Worm (Caenorhabditis elegans) whole organism, L1 larva: ENCODE measurements around the gene mlt-10.

Experiments used
- C04F5.9 ChIP-seq: sonication (generic microtip); optimal IDR thresholded peaks from 2 replicates; lab custom pipeline; 2016; ENCODE audit warnings: missing genetic modification characterization, missing compliant biosample characterization
- C16A3.4 ChIP-seq: fragments of 150-350 bp; optimal IDR thresholded peaks from 2 replicates; lab custom pipeline; 2014; ENCODE audit warnings: missing biosample characterization, missing genetic modification characterization
- F16B12.6 ChIP-seq: fragments of 150-350 bp; optimal IDR thresholded peaks from 2 replicates; lab custom pipeline; 2014; ENCODE audit warnings: missing biosample characterization, missing genetic modification characterization
- aha-1 ChIP-seq: fragments of 150-350 bp; optimal IDR thresholded peaks from 2 replicates; lab custom pipeline; 2014; ENCODE audit warnings: missing biosample characterization, missing genetic modification characterization
- blmp-1 ChIP-seq: fragments of 150-350 bp; optimal IDR thresholded peaks from 2 replicates; lab custom pipeline; 2014; ENCODE audit warnings: missing biosample characterization, missing genetic modification characterization
- ceh-63 ChIP-seq: fragments of 200-800 bp; sonication (Bioruptor generic); optimal IDR thresholded peaks from 2 replicates; lab custom pipeline; 2018; ENCODE audit warnings: mild to moderate bottlenecking, missing genetic modification characterization, missing compliant biosample characterization
- ceh-82 ChIP-seq, 3 experiments: fragments of 150-350 bp in 1 of 3; sonication (generic microtip) in 2 of 3; optimal IDR thresholded peaks; 2 replicates each; lab custom pipeline; 2014 to 2017; ENCODE audit warnings: missing biosample characterization in 3 of 3, missing genetic modification characterization in 3 of 3
- ceh-88 ChIP-seq: fragments of 200-800 bp; sonication (Bioruptor generic); IDR thresholded peaks from 2 replicates; pipeline ENCODE4 v1.3.6; 2022; ENCODE audit warnings: missing genetic modification characterization, missing compliant biosample characterization
- ceh-90 ChIP-seq: sonication (generic microtip); optimal IDR thresholded peaks from 2 replicates; lab custom pipeline; 2016; ENCODE audit warnings: missing genetic modification characterization, missing compliant biosample characterization
- dpl-1 ChIP-seq, 3 experiments: fragments of 150-350 bp in 2 of 3; sonication (generic microtip) in 1 of 3; optimal IDR thresholded peaks; 2 replicates each; lab custom pipeline; 2014 to 2017; ENCODE audit warnings: missing biosample characterization in 3 of 3, missing genetic modification characterization in 3 of 3, missing genetic modification reagents in 3 of 3
- dsc-1 ChIP-seq: sonication (generic microtip); optimal IDR thresholded peaks from 2 replicates; lab custom pipeline; 2016; ENCODE audit warnings: mild to moderate bottlenecking, missing genetic modification characterization, missing compliant biosample characterization
- efl-1 ChIP-seq, 4 experiments: fragments of 150-350 bp; optimal IDR thresholded peaks in 3 of 4; peaks in 1 of 4; 1 replicate in 1 of 4; 2 replicates in 3 of 4; lab custom pipeline; 2014; ENCODE audit warnings: missing biosample characterization in 2 of 4, missing genetic modification characterization in 2 of 4, missing genetic modification reagents in 2 of 4
- egl-13 ChIP-seq: sonication (generic microtip); optimal IDR thresholded peaks from 2 replicates; lab custom pipeline; 2016; ENCODE audit warnings: missing genotype, missing genetic modification reagents, missing genetic modification characterization, missing compliant biosample characterization
- elt-3 ChIP-seq, 6 experiments: fragments of 150-350 bp in 1 of 6; sonication (generic microtip); optimal IDR thresholded peaks; 2 replicates each; lab custom pipeline; 2017 to 2018; ENCODE audit warnings: missing biosample characterization in 6 of 6, missing genetic modification characterization in 6 of 6, inconsistent platforms in 1 of 6
- ets-5 ChIP-seq: fragments of 200-800 bp; sonication (Bioruptor generic); IDR thresholded peaks from 2 replicates; pipeline ENCODE4 v1.3.6; 2022; ENCODE audit warnings: missing genetic modification characterization, missing compliant biosample characterization
- fos-1 ChIP-seq: fragments of 150-350 bp; optimal IDR thresholded peaks from 2 replicates; lab custom pipeline; 2014; ENCODE audit warnings: missing biosample characterization, missing genetic modification characterization
- grh-1 ChIP-seq: fragments of 200-800 bp; sonication (Bioruptor generic); IDR thresholded peaks from 2 replicates; pipeline ENCODE4 v1.3.6; 2022; ENCODE audit warnings: missing genetic modification reagents, missing genetic modification characterization, missing compliant biosample characterization
- hlh-4 ChIP-seq: sonication (generic microtip); optimal IDR thresholded peaks from 2 replicates; lab custom pipeline; 2016; ENCODE audit warnings: mild to moderate bottlenecking, missing genetic modification characterization, missing compliant biosample characterization
- hpl-2 ChIP-seq: fragments of 150-350 bp; optimal IDR thresholded peaks from 2 replicates; lab custom pipeline; 2014; ENCODE audit warnings: missing biosample characterization, missing genetic modification reagents, missing genetic modification characterization
- isw-1 ChIP-seq: fragments of 200-800 bp; sonication (Bioruptor generic); IDR thresholded peaks from 2 replicates; pipeline ENCODE4 v1.3.6; 2022; ENCODE audit warnings: missing genetic modification characterization, missing compliant biosample characterization
- lin-13 ChIP-seq: fragments of 150-350 bp; optimal IDR thresholded peaks from 2 replicates; lab custom pipeline; 2014; ENCODE audit warnings: missing biosample characterization, missing genetic modification reagents, missing genetic modification characterization
- lin-35 ChIP-seq, 2 experiments: fragments of 150-350 bp; optimal IDR thresholded peaks; 2 replicates each; lab custom pipeline; 2014; ENCODE audit warnings: missing biosample characterization in 2 of 2, missing genetic modification characterization in 2 of 2, missing genetic modification reagents in 2 of 2
- mdl-1 ChIP-seq, 2 experiments: fragments of 150-350 bp; optimal IDR thresholded peaks; 2 replicates each; lab custom pipeline; 2014 to 2017; ENCODE audit warnings: missing biosample characterization in 2 of 2, missing genetic modification characterization in 2 of 2, inconsistent platforms in 1 of 2
- mef-2 ChIP-seq: fragments of 150-350 bp; optimal IDR thresholded peaks from 2 replicates; lab custom pipeline; 2014; ENCODE audit warnings: missing biosample characterization, missing genetic modification characterization
- mep-1 ChIP-seq: fragments of 150-350 bp; optimal IDR thresholded peaks from 2 replicates; lab custom pipeline; 2014; ENCODE audit warnings: missing biosample characterization, missing genetic modification characterization
- nhr-237 ChIP-seq: fragments of 150-350 bp; optimal IDR thresholded peaks from 2 replicates; lab custom pipeline; 2014; ENCODE audit warnings: missing biosample characterization, missing genetic modification characterization
- nhr-28 ChIP-seq: fragments of 150-350 bp; optimal IDR thresholded peaks from 2 replicates; lab custom pipeline; 2014; ENCODE audit warnings: missing biosample characterization, missing genetic modification characterization
- nhr-47 ChIP-seq: sonication (generic microtip); optimal IDR thresholded peaks from 2 replicates; lab custom pipeline; 2016; ENCODE audit warnings: mild to moderate bottlenecking, missing genetic modification characterization, moderate library complexity, missing compliant biosample characterization
- nhr-71 ChIP-seq: sonication (generic microtip); optimal IDR thresholded peaks from 2 replicates; lab custom pipeline; 2016; ENCODE audit warnings: mild to moderate bottlenecking, missing genetic modification characterization, moderate library complexity, missing compliant biosample characterization
- nhr-77 ChIP-seq: fragments of 150-350 bp; optimal IDR thresholded peaks from 2 replicates; lab custom pipeline; 2014; ENCODE audit warnings: missing biosample characterization, missing genetic modification characterization
- nhr-84 ChIP-seq: sonication (generic microtip); optimal IDR thresholded peaks from 2 replicates; lab custom pipeline; 2017; ENCODE audit warnings: missing biosample characterization, missing genetic modification characterization
- nhr-85 ChIP-seq: sonication (generic microtip); peaks from one replicate; lab custom pipeline; 2016; ENCODE audit warnings: missing genetic modification characterization, inconsistent platforms, missing compliant biosample characterization
- nhr-90 ChIP-seq: sonication (generic microtip); optimal IDR thresholded peaks from 2 replicates; lab custom pipeline; 2016; ENCODE audit warnings: mild to moderate bottlenecking, missing genetic modification characterization, missing compliant biosample characterization; ENCODE audit not compliant: poor library complexity
- pqm-1 ChIP-seq: sonication (generic microtip); optimal IDR thresholded peaks from 3 replicates; lab custom pipeline; 2017; ENCODE audit warnings: missing biosample characterization, missing genetic modification characterization
- rnt-1 ChIP-seq: sonication (generic microtip); optimal IDR thresholded peaks from 2 replicates; lab custom pipeline; 2016; ENCODE audit warnings: mild to moderate bottlenecking, missing genetic modification characterization, moderate library complexity, missing compliant biosample characterization
- skn-1 ChIP-seq: fragments of 150-350 bp; optimal IDR thresholded peaks from 2 replicates; lab custom pipeline; 2014; ENCODE audit warnings: missing biosample characterization, missing genetic modification characterization
- snu-23 ChIP-seq: sonication (generic microtip); optimal IDR thresholded peaks from 2 replicates; lab custom pipeline; 2016; ENCODE audit warnings: missing genetic modification characterization, missing compliant biosample characterization
- tbx-2 ChIP-seq: sonication (generic microtip); optimal IDR thresholded peaks from 2 replicates; lab custom pipeline; 2016; ENCODE audit warnings: missing genetic modification characterization, missing compliant biosample characterization
- tlp-1 ChIP-seq: fragments of 150-350 bp; optimal IDR thresholded peaks from 2 replicates; lab custom pipeline; 2014; ENCODE audit warnings: missing biosample characterization, missing genetic modification characterization
- unc-86 ChIP-seq: sonication (generic microtip); optimal IDR thresholded peaks from 2 replicates; lab custom pipeline; 2016; ENCODE audit warnings: missing genetic modification characterization, missing compliant biosample characterization
- xbp-1 ChIP-seq: sonication (generic microtip); optimal IDR thresholded peaks from 2 replicates; lab custom pipeline; 2016; ENCODE audit warnings: missing genetic modification characterization, missing compliant biosample characterization

Gene mlt-10

DNA sequence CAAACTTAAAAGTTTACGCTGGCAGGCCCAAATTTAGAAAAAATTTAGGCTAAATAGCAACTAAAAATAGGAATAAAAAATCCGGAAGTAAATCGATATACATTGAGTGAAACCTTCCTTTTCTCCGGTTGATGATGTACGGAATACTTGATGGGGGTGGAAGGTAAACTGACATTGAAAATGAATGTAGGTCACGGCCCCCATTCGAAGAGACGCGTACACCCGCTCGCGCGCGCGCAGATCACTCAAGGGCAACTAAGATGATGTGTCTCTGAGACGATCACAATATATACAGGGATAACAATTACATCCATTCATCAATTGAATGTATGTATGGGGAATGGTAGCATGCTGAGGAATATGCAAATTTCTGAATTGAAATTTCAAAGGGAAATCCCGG, 27.6 kb downstream of the mlt-10 start:
- no peak for TF ChIP-seq pqm-1 (tag; lab: Kevin White, UChicago)
- peak; percentile 81 for TF ChIP-seq nhr-85 (tag; lab: Kevin White, UChicago)
- TF ChIP-seq blmp-1 (tag; lab: Kevin White, UChicago) = peak; percentile 90
- no peak for TF ChIP-seq isw-1 (GFP tag; lab: Robert Waterston, UW)
- no peak for TF ChIP-seq elt-3 (tag; optimal IDR thresholded peaks at IDR 0.05; lab: Kevin White, UChicago)
- no peak for TF ChIP-seq hpl-2 (GFP tag; lab: Kevin White, UChicago)
- TF ChIP-seq ceh-63 = no peak
- TF ChIP-seq grh-1 = no peak
- no peak for TF ChIP-seq nhr-47 (tag; lab: Kevin White, UChicago)
- TF ChIP-seq ets-5 (GFP tag; lab: Robert Waterston, UW) = no peak
- TF ChIP-seq nhr-84 (tag; lab: Kevin White, UChicago) = no peak

DNA sequence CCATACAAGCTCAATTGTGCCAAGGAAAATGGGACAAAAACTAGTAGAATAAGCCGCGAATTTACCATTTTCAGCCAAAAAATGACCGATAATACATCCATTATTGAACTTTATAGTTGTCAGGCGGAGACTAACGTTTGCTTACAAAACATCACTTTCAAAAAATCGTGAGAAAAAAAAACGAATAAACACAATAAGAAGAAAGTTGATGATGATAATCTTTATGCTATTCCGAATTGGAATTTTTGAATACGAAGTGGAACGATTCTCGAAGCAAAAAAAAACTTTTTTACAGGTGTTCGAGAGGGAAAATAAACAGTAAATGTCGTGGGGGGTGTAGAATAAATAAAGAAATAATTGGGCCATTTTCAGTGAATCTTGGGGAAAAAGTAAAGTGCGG, 31.1 kb downstream of the mlt-10 start, which contains the start of gene W08F4.7:
W08F4.7 (minus strand) TSS at position 101 of the 400 bp plus-strand sequence.
- TF ChIP-seq hlh-4 (tag; lab: Kevin White, UChicago) (no peak), nhr-85 (tag; lab: Kevin White, UChicago) (peak; percentile 8), snu-23 (GFP tag; lab: Kevin White, UChicago) (no peak)

DNA sequence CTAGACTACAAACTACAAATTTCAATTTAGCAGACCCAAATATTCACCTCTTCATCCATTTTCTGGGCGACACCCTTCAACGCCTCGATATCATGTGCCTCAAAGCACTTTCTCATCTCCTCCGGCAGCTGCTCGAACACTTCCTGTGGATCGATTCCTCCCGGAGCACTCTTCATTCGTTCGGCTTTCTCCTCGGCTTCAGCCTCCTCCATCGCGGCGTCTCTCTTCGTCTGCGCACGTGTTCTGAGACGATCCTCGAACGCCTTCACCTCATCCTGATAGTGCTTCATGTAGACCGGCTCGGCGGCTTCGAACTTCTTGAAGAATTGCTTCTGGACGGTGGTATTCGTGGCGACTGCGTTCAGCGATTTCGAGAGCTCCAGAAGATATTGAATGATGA, 32.3 kb downstream of the mlt-10 start:
- no peak for TF ChIP-seq nhr-77
- no peak for TF ChIP-seq efl-1 (optimal IDR thresholded peaks at IDR 0.05; lab: Kevin White, UChicago)
- peak in 1 of 2 experiments; percentile 89 for TF ChIP-seq efl-1 (GFP tag; optimal IDR thresholded peaks at IDR 0.05 in 1 of 2; lab: Kevin White, UChicago)

DNA sequence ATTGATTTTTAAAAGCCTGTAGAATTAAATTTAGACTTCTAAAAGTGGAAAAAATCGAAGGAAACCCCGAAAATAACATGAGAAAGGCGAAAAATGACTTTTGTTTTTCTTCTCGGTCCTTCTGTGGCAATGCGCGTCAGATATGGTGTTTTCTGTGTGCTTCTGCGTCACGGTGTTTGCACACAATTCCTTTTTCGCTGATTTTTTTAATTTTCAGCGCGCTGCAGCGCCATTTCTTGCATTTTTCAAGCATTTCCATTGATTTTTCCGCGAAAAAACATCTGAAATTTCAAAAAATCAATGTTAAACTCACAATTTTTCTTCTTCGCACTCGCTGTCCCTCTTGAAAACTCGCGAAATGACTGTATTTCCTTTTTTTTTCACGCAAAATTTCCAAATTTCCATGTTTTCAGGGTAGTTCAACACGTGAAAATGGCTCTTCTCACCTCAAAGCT, 33.7 kb downstream of the mlt-10 start, which contains the start of the genes cdc-37 and W08F4.3:
cdc-37 (minus strand) TSS at position 405 of the 455 bp plus-strand sequence.
W08F4.3 (plus strand) TSS at position 414 of the 455 bp plus-strand sequence.
- TF ChIP-seq dsc-1 (peak; percentile 12), fos-1 (tag; lab: Kevin White, UChicago) (peak; percentile 24), lin-35 (GFP tag; optimal IDR thresholded peaks at IDR 0.05; lab: Kevin White, UChicago) (peak; percentile 39 to 48), ceh-88 (GFP tag; lab: Robert Waterston, UW) (no peak), nhr-85 (tag; lab: Kevin White, UChicago) (peak; percentile 17), snu-23 (GFP tag; lab: Kevin White, UChicago) (peak; percentile 21), nhr-47 (tag; lab: Kevin White, UChicago) (peak; percentile 5), hlh-4 (tag; lab: Kevin White, UChicago) (no peak), mep-1 (tag; lab: Kevin White, UChicago) (peak; percentile 7), unc-86 (tag; lab: Kevin White, UChicago) (no peak), ceh-82 (tag; optimal IDR thresholded peaks at IDR 0.05; lab: Kevin White, UChicago) (peak in 1 of 3 experiments; percentile 23), F16B12.6 (tag; lab: Kevin White, UChicago) (peak; percentile 94), dpl-1 (GFP tag; optimal IDR thresholded peaks at IDR 0.05; lab: Kevin White, UChicago) (peak in 2 of 3 experiments; percentile 44 to 50), efl-1 (optimal IDR thresholded peaks at IDR 0.05; lab: Kevin White, UChicago) (peak; percentile 48 to 67), efl-1 (GFP tag; optimal IDR thresholded peaks at IDR 0.05 in 1 of 2; lab: Kevin White, UChicago) (peak; percentile 62 to 94), rnt-1 (tag; lab: Kevin White, UChicago) (peak; percentile 46)

DNA sequence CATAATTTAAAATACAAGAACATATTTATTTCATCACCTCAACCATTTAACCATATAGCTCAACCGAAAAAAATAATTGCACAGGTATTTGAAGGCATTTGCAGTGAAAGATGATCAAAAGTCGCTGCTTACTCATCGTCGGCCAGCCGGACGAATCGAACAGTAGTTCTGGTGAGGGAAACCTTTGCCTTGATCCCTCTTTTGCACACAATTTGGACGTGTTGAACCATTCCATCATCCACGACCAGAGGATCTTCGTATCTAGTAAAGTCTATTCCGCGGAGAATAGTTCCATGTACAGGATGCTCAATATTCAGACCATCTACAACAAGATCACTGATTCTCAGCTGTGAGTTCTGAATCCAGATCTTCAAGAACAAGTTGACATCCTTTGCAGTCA, 35.5 kb downstream of the mlt-10 start:
- TF ChIP-seq nhr-237 = no peak
- no peak for TF ChIP-seq xbp-1 (tag; lab: Kevin White, UChicago)
- no peak for TF ChIP-seq ets-5 (GFP tag; lab: Robert Waterston, UW)
- TF ChIP-seq nhr-90 (tag; lab: Kevin White, UChicago) = no peak

DNA sequence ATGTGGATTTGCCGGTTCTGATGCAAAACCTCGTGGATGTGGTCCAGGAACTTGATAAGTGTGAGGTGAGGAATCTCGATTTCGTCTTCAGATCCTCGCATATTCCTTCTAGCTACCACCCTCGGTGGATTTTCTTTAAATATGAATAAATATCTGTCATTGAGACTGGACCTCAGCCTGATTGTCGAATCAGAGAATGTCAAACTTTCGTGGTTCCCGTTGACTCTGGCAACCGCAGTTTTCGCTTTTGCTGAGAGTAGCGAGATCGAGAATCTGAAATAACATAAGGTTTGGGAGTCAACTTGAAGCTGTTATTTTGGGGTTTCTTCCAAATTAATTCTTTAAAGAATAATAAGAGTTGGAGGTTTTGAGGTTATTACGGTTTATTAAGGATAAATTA, 36.1 kb downstream of the mlt-10 start, which contains the start of gene fbxb-14:
fbxb-14 (minus strand) TSS at position 101 of the 400 bp plus-strand sequence.
- TF ChIP-seq isw-1 (GFP tag; lab: Robert Waterston, UW) = no peak
- TF ChIP-seq mef-2 (tag; lab: Kevin White, UChicago) = no peak
- no peak for TF ChIP-seq nhr-71 (tag; lab: Kevin White, UChicago)
- no peak for TF ChIP-seq nhr-28
- TF ChIP-seq ceh-90 (tag; lab: Kevin White, UChicago) = no peak
- no peak for TF ChIP-seq aha-1 (tag; lab: Kevin White, UChicago)
- TF ChIP-seq nhr-237 = no peak
- no peak for TF ChIP-seq hpl-2 (GFP tag; lab: Kevin White, UChicago)
- no peak for TF ChIP-seq tlp-1 (tag; lab: Kevin White, UChicago)
- TF ChIP-seq mdl-1 (tag; optimal IDR thresholded peaks at IDR 0.05; lab: Kevin White, UChicago) = no peak
- no peak for TF ChIP-seq nhr-77
- no peak for TF ChIP-seq lin-35 (GFP tag; optimal IDR thresholded peaks at IDR 0.05; lab: Kevin White, UChicago)
- no peak for TF ChIP-seq C04F5.9 (tag; lab: Kevin White, UChicago)
- TF ChIP-seq lin-13 (GFP tag; lab: Kevin White, UChicago) = no peak
- TF ChIP-seq elt-3 (tag; optimal IDR thresholded peaks at IDR 0.05; lab: Kevin White, UChicago) = no peak
- TF ChIP-seq C16A3.4 (tag; lab: Kevin White, UChicago) = no peak
- TF ChIP-seq skn-1 = no peak
- TF ChIP-seq egl-13 (tag; lab: Kevin White, UChicago) = no peak
- TF ChIP-seq tbx-2 (tag; lab: Kevin White, UChicago) = no peak
- TF ChIP-seq, all 84 proteins: peak for 0
